Worm (Caenorhabditis elegans) whole organism, L2 larva: ENCODE measurements around the gene ddx-23.

ENCODE experiments used
- ceh-82 ChIP-seq: fragments of 150-350 bp; optimal IDR thresholded peaks from 2 replicates; lab custom pipeline; 2014; ENCODE audit warnings: missing biosample characterization, missing genetic modification characterization
- nhr-23 ChIP-seq: fragments of 150-350 bp; optimal IDR thresholded peaks from 2 replicates; lab custom pipeline; 2014; ENCODE audit warnings: missing biosample characterization, missing genetic modification reagents, missing genetic modification characterization

- TF ChIP-seq nhr-23 (tag; lab: Kevin White, UChicago) (no peak), ceh-82 (tag; lab: Kevin White, UChicago) (no peak)
These were observed 9.4 kb downstream of the ddx-23 start for ce11 chrIII:5843662-5844061.
